Fruit fly (Drosophila melanogaster) whole organism, embryonic: ENCODE results near the gene Polr3E.

ENCODE experiments used
- Abd-B ChIP-seq: fragments of 200-800 bp; sonication (Bioruptor generic); optimal IDR thresholded peaks from 2 replicates; lab custom pipeline; 2018; ENCODE audit warnings: missing biosample characterization, mild to moderate bottlenecking, missing genetic modification characterization, moderate library complexity
- Antp ChIP-seq: fragments of 200-800 bp; sonication (Bioruptor generic); optimal IDR thresholded peaks from 3 replicates; lab custom pipeline; 2016; ENCODE audit warnings: missing biosample characterization, missing genetic modification characterization
- BtbVII ChIP-seq: fragments of 200-800 bp; sonication (Bioruptor generic); optimal IDR thresholded peaks from 3 replicates; lab custom pipeline; 2017; ENCODE audit warnings: missing biosample characterization, mild to moderate bottlenecking, missing genetic modification characterization
- CG10366 ChIP-seq: fragments of 200-800 bp; sonication (Bioruptor generic); IDR thresholded peaks from 2 replicates; pipeline ENCODE4 v1.3.6; 2022; ENCODE audit warnings: missing biosample characterization, missing genetic modification characterization
- CG11504 ChIP-seq: fragments of 200-800 bp; sonication (Bioruptor generic); optimal IDR thresholded peaks from 3 replicates; lab custom pipeline; 2019; ENCODE audit warnings: missing biosample characterization, mild to moderate bottlenecking, missing genetic modification characterization, moderate library complexity
- CG13424 ChIP-seq: fragments of 200-800 bp; sonication (Bioruptor generic); optimal IDR thresholded peaks from 2 replicates; lab custom pipeline; 2019; ENCODE audit warnings: missing biosample characterization, mild to moderate bottlenecking, missing genetic modification characterization, moderate library complexity
- CG13775 ChIP-seq: fragments of 200-800 bp; sonication (Bioruptor generic); optimal IDR thresholded peaks from 3 replicates; lab custom pipeline; 2017; ENCODE audit warnings: missing biosample characterization, mild to moderate bottlenecking, missing genetic modification characterization
- CG1647 ChIP-seq: fragments of 200-800 bp; sonication (Bioruptor generic); optimal IDR thresholded peaks from 3 replicates; lab custom pipeline; 2016; ENCODE audit warnings: missing biosample characterization, missing genetic modification characterization
- CG16813 ChIP-seq: fragments of 200-800 bp; sonication (Bioruptor generic); IDR thresholded peaks from 3 replicates; pipeline ENCODE4 v1.3.6; 2022; ENCODE audit warnings: missing biosample characterization, missing genetic modification characterization; ENCODE audit not compliant: partially characterized antibody
- CG17361 ChIP-seq: fragments of 200-800 bp; sonication (Bioruptor generic); IDR thresholded peaks from 3 replicates; pipeline ENCODE4 v1.3.6; 2022; ENCODE audit warnings: missing biosample characterization, missing genetic modification characterization
- CG18262 ChIP-seq: fragments of 200-800 bp; optimal IDR thresholded peaks from 3 replicates; lab custom pipeline; 2019; ENCODE audit warnings: missing biosample characterization, mild to moderate bottlenecking, missing genetic modification characterization, moderate library complexity
- CG2129 ChIP-seq: fragments of 200-800 bp; sonication (Bioruptor generic); IDR thresholded peaks from 2 replicates; pipeline ENCODE4 v1.3.6; 2022; ENCODE audit warnings: missing biosample characterization, missing genetic modification characterization; ENCODE audit not compliant: partially characterized antibody
- CG2712 ChIP-seq: fragments of 200-800 bp; optimal IDR thresholded peaks from 3 replicates; lab custom pipeline; 2019; ENCODE audit warnings: missing biosample characterization, mild to moderate bottlenecking, missing genetic modification characterization, moderate library complexity
- CG30403 ChIP-seq: fragments of 200-800 bp; sonication (Bioruptor generic); optimal IDR thresholded peaks from 3 replicates; lab custom pipeline; 2016; ENCODE audit warnings: missing biosample characterization, missing genetic modification characterization
- CG8281 ChIP-seq: fragments of 200-800 bp; sonication (Bioruptor generic); optimal IDR thresholded peaks from 2 replicates; lab custom pipeline; 2018; ENCODE audit warnings: missing biosample characterization, mild to moderate bottlenecking, missing genetic modification characterization, moderate library complexity
- CG8388 ChIP-seq: fragments of 200-800 bp; sonication (Bioruptor generic); optimal IDR thresholded peaks from 2 replicates; lab custom pipeline; 2019; ENCODE audit warnings: missing biosample characterization, mild to moderate bottlenecking, missing genetic modification characterization, moderate library complexity
- CG9215 ChIP-seq: fragments of 200-800 bp; sonication (Bioruptor generic); IDR thresholded peaks from 2 replicates; pipeline ENCODE4 v1.3.6; 2022; ENCODE audit warnings: missing biosample characterization, missing genetic modification characterization
- CG9609 ChIP-seq: fragments of 200-800 bp; sonication (Bioruptor generic); optimal IDR thresholded peaks from 3 replicates; lab custom pipeline; 2016; ENCODE audit warnings: missing biosample characterization, missing genetic modification characterization
- CG9876 ChIP-seq: fragments of 200-800 bp; sonication (Bioruptor generic); optimal IDR thresholded peaks from 2 replicates; lab custom pipeline; 2016; ENCODE audit warnings: missing biosample characterization, missing genetic modification characterization
- CoRest ChIP-seq: fragments of 200-800 bp; sonication (Bioruptor generic); optimal IDR thresholded peaks from 3 replicates; lab custom pipeline; 2018; ENCODE audit warnings: missing biosample characterization, mild to moderate bottlenecking, missing genetic modification characterization, moderate library complexity
- D19B ChIP-seq: fragments of 200-800 bp; sonication (Bioruptor generic); optimal IDR thresholded peaks from 2 replicates; lab custom pipeline; 2017; ENCODE audit warnings: missing biosample characterization, mild to moderate bottlenecking, missing genetic modification characterization
- Ets65A ChIP-seq: fragments of 200-800 bp; sonication (Bioruptor generic); peaks from one replicate; lab custom pipeline; 2016; ENCODE audit warnings: missing biosample characterization, missing genetic modification characterization
- HHEX ChIP-seq: fragments of 200-800 bp; sonication (Bioruptor generic); optimal IDR thresholded peaks from 3 replicates; lab custom pipeline; 2017; ENCODE audit warnings: missing biosample characterization, mild to moderate bottlenecking, missing genetic modification characterization, missing genetic modification reagents
- HmgZ ChIP-seq: fragments of 200-800 bp; sonication (Bioruptor generic); optimal IDR thresholded peaks from 2 replicates; lab custom pipeline; 2018; ENCODE audit warnings: missing biosample characterization, mild to moderate bottlenecking, missing genetic modification characterization
- Hr78 ChIP-seq, 2 experiments: fragments of 200-800 bp in 1 of 2; fragments of >200 bp in 1 of 2; sonication (Bioruptor generic) in 1 of 2; optimal IDR thresholded peaks; 2 replicates each; lab custom pipeline; 2017 to 2019; ENCODE audit warnings: missing biosample characterization in 2 of 2, missing genetic modification characterization in 2 of 2, mild to moderate bottlenecking in 1 of 2, moderate library complexity in 1 of 2
- Lhr ChIP-seq: fragments of 200-800 bp; sonication (Bioruptor generic); optimal IDR thresholded peaks from 3 replicates; lab custom pipeline; 2017; ENCODE audit warnings: mild to moderate bottlenecking, missing biosample characterization, missing genetic modification reagents, missing genetic modification characterization
- Myb ChIP-seq: fragments of 200-800 bp; sonication (Bioruptor generic); optimal IDR thresholded peaks from 2 replicates; lab custom pipeline; 2016; ENCODE audit warnings: missing biosample characterization, missing genetic modification characterization
- Oaz ChIP-seq: fragments of 200-800 bp; sonication (Bioruptor generic); IDR thresholded peaks from 2 replicates; pipeline ENCODE4 v1.3.6; 2022; ENCODE audit warnings: missing biosample characterization, missing genetic modification characterization
- Rx ChIP-seq: fragments of 200-800 bp; sonication (Bioruptor generic); IDR thresholded peaks from 2 replicates; pipeline ENCODE4 v1.3.6; 2022; ENCODE audit warnings: missing biosample characterization, missing genetic modification characterization
- Sry-δ ChIP-seq: fragments of 200-800 bp; sonication (Bioruptor generic); optimal IDR thresholded peaks from 2 replicates; lab custom pipeline; 2016; ENCODE audit warnings: missing biosample characterization, missing genetic modification characterization
- Xbp1 ChIP-seq: fragments of 200-800 bp; sonication (Bioruptor generic); optimal IDR thresholded peaks from 3 replicates; lab custom pipeline; 2016; ENCODE audit warnings: missing biosample characterization, mild to moderate bottlenecking, missing genetic modification characterization
- aop ChIP-seq: fragments of 200-800 bp; sonication (Bioruptor generic); IDR thresholded peaks from 2 replicates; pipeline ENCODE4 v1.3.6; 2022; ENCODE audit warnings: missing biosample characterization, missing genetic modification characterization
- bsh ChIP-seq, 2 experiments: fragments of 200-800 bp; sonication (Bioruptor generic); optimal IDR thresholded peaks; 2 replicates each; lab custom pipeline; 2017 to 2018; ENCODE audit warnings: mild to moderate bottlenecking in 2 of 2, missing biosample characterization in 2 of 2, missing genetic modification characterization in 2 of 2, moderate library complexity in 1 of 2
- chinmo ChIP-seq: fragments of 200-800 bp; sonication (Bioruptor generic); IDR thresholded peaks from 4 replicates; pipeline ENCODE4 v1.3.6; 2022; ENCODE audit warnings: missing biosample characterization, missing genetic modification characterization; ENCODE audit not compliant: partially characterized antibody
- dmrt99B ChIP-seq: fragments of 200-800 bp; sonication (Bioruptor generic); optimal IDR thresholded peaks from 2 replicates; lab custom pipeline; 2018; ENCODE audit warnings: missing biosample characterization, mild to moderate bottlenecking, missing genetic modification characterization, moderate library complexity
- dysf ChIP-seq: fragments of 200-800 bp; sonication (Bioruptor generic); IDR thresholded peaks from 3 replicates; pipeline ENCODE4 v1.3.6; 2022; ENCODE audit warnings: missing biosample characterization, missing genetic modification characterization
- fd96Cb ChIP-seq: fragments of 200-800 bp; sonication (Bioruptor generic); optimal IDR thresholded peaks from 2 replicates; lab custom pipeline; 2018; ENCODE audit warnings: missing biosample characterization, mild to moderate bottlenecking, missing genetic modification characterization, moderate library complexity
- gce ChIP-seq: fragments of 200-800 bp; sonication (Bioruptor generic); IDR thresholded peaks from 3 replicates; pipeline ENCODE4 v1.3.6; 2022; ENCODE audit warnings: missing biosample characterization, missing genetic modification characterization
- gcm2 ChIP-seq: fragments of 200-800 bp; sonication (Bioruptor generic); optimal IDR thresholded peaks from 2 replicates; lab custom pipeline; 2016; ENCODE audit warnings: missing biosample characterization, missing genetic modification characterization
- gsb-n ChIP-seq: fragments of 200-800 bp; sonication (Bioruptor generic); optimal IDR thresholded peaks from 3 replicates; lab custom pipeline; 2018; ENCODE audit warnings: missing biosample characterization, mild to moderate bottlenecking, missing genetic modification characterization
- lab ChIP-seq: fragments of 200-800 bp; sonication (Bioruptor generic); optimal IDR thresholded peaks from 3 replicates; lab custom pipeline; 2017; ENCODE audit warnings: missing biosample characterization, missing genetic modification characterization, mild to moderate bottlenecking, moderate library complexity, missing genetic modification reagents
- pb ChIP-seq: fragments of 200-800 bp; sonication (Bioruptor generic); optimal IDR thresholded peaks from 3 replicates; lab custom pipeline; 2016; ENCODE audit warnings: missing biosample characterization, missing genetic modification characterization
- peb ChIP-seq: fragments of 200-800 bp; sonication (Bioruptor generic); IDR thresholded peaks from 2 replicates; pipeline ENCODE4 v1.3.6; 2022; ENCODE audit warnings: missing biosample characterization, missing genetic modification characterization
- pho ChIP-seq: fragments of 200-800 bp; sonication (Bioruptor generic); optimal IDR thresholded peaks from 2 replicates; lab custom pipeline; 2016; ENCODE audit warnings: missing biosample characterization, missing genetic modification characterization
- phol ChIP-seq: fragments of 200-800 bp; sonication (Bioruptor generic); optimal IDR thresholded peaks from 3 replicates; lab custom pipeline; 2018; ENCODE audit warnings: missing biosample characterization, mild to moderate bottlenecking, missing genetic modification characterization, moderate library complexity
- pzg ChIP-seq: fragments of 200-800 bp; sonication (Bioruptor generic); optimal IDR thresholded peaks from 3 replicates; lab custom pipeline; 2018; ENCODE audit warnings: missing biosample characterization, mild to moderate bottlenecking, missing genetic modification characterization, moderate library complexity
- rib ChIP-seq: fragments of 200-800 bp; sonication (Bioruptor generic); IDR thresholded peaks from 2 replicates; pipeline ENCODE4 v1.3.6; 2022; ENCODE audit warnings: missing biosample characterization, missing genetic modification characterization
- sna ChIP-seq: fragments of 200-800 bp; sonication (Bioruptor generic); IDR thresholded peaks from 2 replicates; pipeline ENCODE4 v1.3.6; 2022; ENCODE audit warnings: missing biosample characterization, missing genetic modification characterization; ENCODE audit not compliant: partially characterized antibody
- sr ChIP-seq: fragments of 200-800 bp; sonication (Bioruptor generic); IDR thresholded peaks from 3 replicates; pipeline ENCODE4 v1.3.6; 2022; ENCODE audit warnings: missing biosample characterization, missing genetic modification characterization
- vvl ChIP-seq: fragments of 200-800 bp; sonication (Bioruptor generic); IDR thresholded peaks from 2 replicates; pipeline ENCODE4 v1.3.6; 2022; ENCODE audit warnings: missing biosample characterization, missing genetic modification characterization
- zen ChIP-seq: fragments of 200-800 bp; sonication (Bioruptor generic); optimal IDR thresholded peaks from 3 replicates; lab custom pipeline; 2018; ENCODE audit warnings: missing biosample characterization, mild to moderate bottlenecking, missing genetic modification characterization, moderate library complexity

Gene Polr3E

DNA sequence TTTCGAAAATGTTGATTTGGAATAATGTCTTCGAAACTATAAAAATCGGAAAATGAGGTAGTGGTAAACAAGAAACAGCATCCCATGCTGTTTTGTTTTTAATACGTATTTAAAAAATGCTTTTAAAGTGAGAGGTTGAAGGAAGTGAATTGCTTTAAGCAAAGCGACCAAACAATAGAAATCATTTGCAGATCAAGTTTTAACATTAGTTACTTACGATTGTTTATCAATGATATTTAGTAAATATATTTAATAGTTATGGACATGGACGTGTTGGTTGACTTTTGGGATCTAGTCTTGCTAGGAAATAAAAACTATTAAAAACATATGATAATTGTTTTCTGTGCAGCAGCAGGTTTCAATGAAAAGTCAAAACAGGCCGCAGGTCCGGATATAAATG, 24.7 kb downstream of the Polr3E start (continued):
- peak; percentile 30 for TF ChIP-seq dmrt99B (tag; lab: Kevin White, UChicago)
- TF ChIP-seq chinmo: no peak
- no peak for TF ChIP-seq aop
- peak; percentile 49 for TF ChIP-seq CG18262 (tag; lab: Kevin White, UChicago)
- TF ChIP-seq Antp: no peak
- TF ChIP-seq gce (GFP tag; lab: Robert Waterston, UW): no peak
- TF ChIP-seq pzg (GFP tag; lab: Kevin White, UChicago): no peak
- peak; percentile 3 for TF ChIP-seq HHEX (GFP tag; lab: Kevin White, UChicago)
- TF ChIP-seq vvl (GFP tag; lab: Robert Waterston, UW): no peak
- no peak for TF ChIP-seq CG2129 (GFP tag; lab: Robert Waterston, UW)
- no peak for TF ChIP-seq CG8281 (tag; lab: Kevin White, UChicago)
- peak; percentile 69 for TF ChIP-seq CG11504
- no peak for TF ChIP-seq Myb (GFP tag; lab: Kevin White, UChicago)
- TF ChIP-seq Lhr (GFP tag; lab: Kevin White, UChicago): no peak
- TF ChIP-seq gcm2 (GFP tag; lab: Kevin White, UChicago): no peak
- no peak for TF ChIP-seq CG1647 (GFP tag; lab: Kevin White, UChicago)
- no peak for TF ChIP-seq lab (GFP tag; lab: Kevin White, UChicago)
- no peak for TF ChIP-seq CG10366 (GFP tag; lab: Robert Waterston, UW)
- TF ChIP-seq D19B: no peak
- no peak for TF ChIP-seq CG8388
- TF ChIP-seq CoRest: peak; percentile 55
- no peak for TF ChIP-seq rib (GFP tag; lab: Robert Waterston, UW)
- TF ChIP-seq phol (tag; lab: Kevin White, UChicago): peak; percentile 43
- TF ChIP-seq fd96Cb: peak; percentile 43
- TF ChIP-seq Abd-B (GFP tag; lab: Kevin White, UChicago): no peak
- peak; percentile 37 for TF ChIP-seq BtbVII (GFP tag; lab: Kevin White, UChicago)
- peak; percentile 3 for TF ChIP-seq Xbp1 (GFP tag; lab: Kevin White, UChicago)
- TF ChIP-seq CG17361 (GFP tag; lab: Robert Waterston, UW): peak; percentile 55; the same call in 1 of the 3 replicates
- no peak for TF ChIP-seq sr (GFP tag; lab: Robert Waterston, UW)
- no peak for TF ChIP-seq pho
- no peak for TF ChIP-seq CG9609 (GFP tag; lab: Kevin White, UChicago)
- TF ChIP-seq Ets65A (GFP tag; lab: Kevin White, UChicago): no peak
- TF ChIP-seq dysf (GFP tag; lab: Robert Waterston, UW): no peak
- peak; percentile 23 for TF ChIP-seq CG2712 (tag; lab: Kevin White, UChicago)
- no peak for TF ChIP-seq Sry-δ (GFP tag; lab: Kevin White, UChicago)
- TF ChIP-seq Oaz (GFP tag; lab: Robert Waterston, UW): no peak
- TF ChIP-seq Hr78 (GFP tag; optimal IDR thresholded peaks at IDR 0.05; lab: Kevin White, UChicago): no peak
- no peak for TF ChIP-seq Rx
- no peak for TF ChIP-seq gsb-n (tag; lab: Kevin White, UChicago)
- TF ChIP-seq CG30403: peak; percentile 48
- peak; percentile 44 for TF ChIP-seq CG13424 (tag; lab: Kevin White, UChicago)
- no peak for TF ChIP-seq CG16813 (GFP tag; lab: Robert Waterston, UW)
- TF ChIP-seq peb (GFP tag; lab: Robert Waterston, UW): no peak
- no peak for TF ChIP-seq pb (GFP tag; lab: Kevin White, UChicago)
- TF ChIP-seq CG9876 (GFP tag; lab: Kevin White, UChicago): no peak
- TF ChIP-seq CG9215 (GFP tag; lab: Robert Waterston, UW): no peak
- TF ChIP-seq sna (GFP tag; lab: Robert Waterston, UW): no peak
- no peak for TF ChIP-seq zen (tag; lab: Kevin White, UChicago)
- TF ChIP-seq CG13775 (GFP tag; lab: Kevin White, UChicago): no peak
- TF ChIP-seq HmgZ (tag; lab: Kevin White, UChicago): no peak
- peak in 1 of 2 experiments; percentile 5 for TF ChIP-seq bsh (GFP tag; optimal IDR thresholded peaks at IDR 0.05; lab: Kevin White, UChicago)
